Worm (Caenorhabditis elegans): Measurements from ENCODE around the gene Y37D8A.19.

Y37D8A.19 gene

DNA sequence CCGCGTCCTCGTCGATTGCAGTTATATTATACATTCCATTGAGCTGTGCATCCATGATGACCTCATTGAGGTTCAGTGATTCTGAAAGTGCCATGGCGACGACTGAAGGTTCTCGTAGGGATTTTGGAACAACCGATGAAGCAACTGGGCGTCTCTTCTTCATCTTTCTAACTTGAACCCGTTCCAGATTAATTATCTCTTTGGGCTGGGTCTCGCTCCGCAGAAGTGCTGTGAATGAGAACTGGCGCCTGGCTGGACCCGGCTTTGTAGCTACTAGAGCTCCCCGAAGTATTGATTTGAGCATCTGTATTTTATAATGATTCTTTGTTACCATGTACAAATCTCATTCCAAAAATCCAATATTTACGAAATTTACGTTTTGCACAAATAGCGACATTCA lies 47.9 kb downstream of the Y37D8A.19 start, which contains the start of gene ZK1010.2:
Gene ZK1010.2 (minus strand): TSS at position 304 of the 400 bp plus-strand sequence.
- TF ChIP-seq unc-62 (GFP tag; optimal IDR thresholded peaks at IDR 0.05), result no peak

- TF ChIP-seq unc-62 (GFP tag; optimal IDR thresholded peaks at IDR 0.05), result no peak
These were observed 49.0 kb downstream of the Y37D8A.19 start, which contains the start of the genes ubq-2 and frg-1 for ce11 chrIII:12978473-12979174. ubq-2 (minus strand) TSS chrIII:12978523. frg-1 (plus strand) TSS chrIII:12979162.

DNA sequence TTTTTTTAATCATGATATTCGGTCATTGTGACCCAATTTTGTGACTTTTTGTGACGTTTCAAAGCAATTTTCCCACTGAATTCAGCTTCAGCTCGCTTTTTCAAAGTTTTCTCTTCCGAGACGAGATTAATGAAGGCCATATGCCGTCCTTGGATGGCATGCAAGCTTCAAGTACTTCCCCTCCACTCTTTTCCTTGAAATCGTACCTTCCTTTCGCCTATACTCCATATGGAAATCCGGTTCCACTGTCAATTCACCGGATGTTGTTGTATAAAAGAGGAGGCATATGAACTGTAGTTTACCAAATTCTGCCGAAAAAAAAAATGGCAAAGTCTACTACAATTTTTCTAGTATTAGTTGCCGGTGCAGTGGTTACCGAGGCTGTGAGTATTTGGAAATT lies 51.1 kb downstream of the Y37D8A.19 start, which contains the start of gene ZK1010.4:
Gene ZK1010.4 (plus strand): TSS at position 301 of the 400 bp plus-strand sequence.
- TF ChIP-seq unc-62 (GFP tag; optimal IDR thresholded peaks at IDR 0.05), result no peak
